Worm (Caenorhabditis elegans) whole organism, L3 larva: ENCODE results near the gene str-174.

Experiments used
- R02D3.7 ChIP-seq: fragments of 150-350 bp; optimal IDR thresholded peaks from 2 replicates; lab custom pipeline; 2014; ENCODE audit warnings: missing biosample characterization, missing genetic modification characterization
- ZK546.5 ChIP-seq: sonication (generic microtip); optimal IDR thresholded peaks from 2 replicates; lab custom pipeline; 2017; ENCODE audit warnings: missing biosample characterization, missing genetic modification characterization
- aly-2 ChIP-seq: fragments of 150-350 bp; optimal IDR thresholded peaks from 2 replicates; lab custom pipeline; 2014; ENCODE audit warnings: missing biosample characterization, missing genetic modification characterization
- ama-1 ChIP-seq: fragments of 150-350 bp; optimal IDR thresholded peaks from 2 replicates; lab custom pipeline; 2018
- ceh-16 ChIP-seq: sonication (generic microtip); optimal IDR thresholded peaks from 2 replicates; lab custom pipeline; 2017; ENCODE audit warnings: missing biosample characterization, missing genetic modification characterization
- ceh-82 ChIP-seq: fragments of 150-350 bp; optimal IDR thresholded peaks from 2 replicates; lab custom pipeline; 2014; ENCODE audit warnings: missing biosample characterization, missing genetic modification characterization
- ceh-9 ChIP-seq: sonication (generic microtip); optimal IDR thresholded peaks from 2 replicates; lab custom pipeline; 2018; ENCODE audit warnings: missing biosample characterization, missing genetic modification characterization
- daf-12 ChIP-seq: fragments of 150-350 bp; optimal IDR thresholded peaks from 2 replicates; lab custom pipeline; 2014; ENCODE audit warnings: missing biosample characterization, missing genetic modification reagents, missing genetic modification characterization
- egl-27 ChIP-seq: sonication (generic microtip); optimal IDR thresholded peaks from 4 replicates; lab custom pipeline; 2017; ENCODE audit warnings: missing biosample characterization, missing genetic modification reagents, missing genetic modification characterization
- elt-1 ChIP-seq: fragments of 150-350 bp; optimal IDR thresholded peaks from 2 replicates; lab custom pipeline; 2014; ENCODE audit warnings: missing biosample characterization, missing genetic modification characterization
- elt-2 ChIP-seq: sonication (generic microtip); optimal IDR thresholded peaks from 2 replicates; lab custom pipeline; 2016; ENCODE audit warnings: missing genetic modification reagents, mild to moderate bottlenecking, missing genetic modification characterization, missing compliant biosample characterization
- elt-3 ChIP-seq, 3 experiments: fragments of 150-350 bp in 1 of 3; sonication (generic microtip) in 2 of 3; optimal IDR thresholded peaks; 2 replicates in 2 of 3; 4 replicates in 1 of 3; lab custom pipeline; 2014 to 2017; ENCODE audit warnings: missing biosample characterization in 3 of 3, missing genetic modification characterization in 3 of 3
- eor-1 ChIP-seq, 2 experiments: fragments of 150-350 bp; optimal IDR thresholded peaks; 2 replicates each; lab custom pipeline; 2014 to 2018; ENCODE audit warnings: missing biosample characterization in 2 of 2, missing genetic modification characterization in 2 of 2
- fkh-10 ChIP-seq: sonication (generic microtip); optimal IDR thresholded peaks from 2 replicates; lab custom pipeline; 2017; ENCODE audit warnings: missing biosample characterization, missing genetic modification reagents, missing genetic modification characterization
- fkh-2 ChIP-seq: fragments of 150-350 bp; optimal IDR thresholded peaks from 2 replicates; lab custom pipeline; 2014; ENCODE audit warnings: missing biosample characterization, missing genetic modification reagents, missing genetic modification characterization
- hmg-11 ChIP-seq: sonication (generic microtip); optimal IDR thresholded peaks from 2 replicates; lab custom pipeline; 2016; ENCODE audit warnings: missing genetic modification characterization, missing compliant biosample characterization
- lin-15B ChIP-seq: fragments of 150-350 bp; optimal IDR thresholded peaks from 2 replicates; lab custom pipeline; 2014; ENCODE audit warnings: missing biosample characterization, missing genetic modification characterization
- lin-39 ChIP-seq: fragments of 150-350 bp; optimal IDR thresholded peaks from 2 replicates; lab custom pipeline; 2018; ENCODE audit warnings: missing biosample characterization, missing genetic modification reagents, missing genetic modification characterization
- lsy-12 ChIP-seq: sonication (generic microtip); optimal IDR thresholded peaks from 2 replicates; lab custom pipeline; 2016; ENCODE audit warnings: mild to moderate bottlenecking, missing genetic modification characterization, missing compliant biosample characterization
- mdl-1 ChIP-seq: fragments of 150-350 bp; optimal IDR thresholded peaks from 2 replicates; lab custom pipeline; 2014; ENCODE audit warnings: missing biosample characterization, missing genetic modification characterization
- nfya-1 ChIP-seq: sonication (generic microtip); optimal IDR thresholded peaks from 2 replicates; lab custom pipeline; 2017; ENCODE audit warnings: missing genetic modification characterization, mild to moderate bottlenecking, missing compliant biosample characterization, antibody characterized with exemption, moderate library complexity; ENCODE audit not compliant: insufficient read depth
- nhr-11 ChIP-seq: fragments of 150-350 bp; optimal IDR thresholded peaks from 2 replicates; lab custom pipeline; 2014; ENCODE audit warnings: missing biosample characterization, missing genetic modification characterization
- nhr-12 ChIP-seq: fragments of 150-350 bp; optimal IDR thresholded peaks from 2 replicates; lab custom pipeline; 2014; ENCODE audit warnings: missing biosample characterization, missing genetic modification characterization
- nhr-23 ChIP-seq: fragments of 150-350 bp; optimal IDR thresholded peaks from 2 replicates; lab custom pipeline; 2014; ENCODE audit warnings: missing biosample characterization, missing genetic modification reagents, missing genetic modification characterization
- nhr-25 ChIP-seq: sonication (generic microtip); optimal IDR thresholded peaks from 2 replicates; lab custom pipeline; 2017; ENCODE audit warnings: missing biosample characterization, missing genetic modification characterization
- nhr-28 ChIP-seq: fragments of 150-350 bp; optimal IDR thresholded peaks from 2 replicates; lab custom pipeline; 2014; ENCODE audit warnings: missing biosample characterization, missing genetic modification characterization
- nhr-43 ChIP-seq: sonication (generic microtip); optimal IDR thresholded peaks from 2 replicates; lab custom pipeline; 2016; ENCODE audit warnings: mild to moderate bottlenecking, missing genetic modification characterization, missing compliant biosample characterization; ENCODE audit not compliant: poor library complexity, severe bottlenecking
- nhr-67 ChIP-seq: fragments of 150-350 bp; optimal IDR thresholded peaks from 2 replicates; lab custom pipeline; 2014; ENCODE audit warnings: missing biosample characterization, missing genetic modification characterization
- nhr-76 ChIP-seq: fragments of 150-350 bp; sonication (generic microtip); optimal IDR thresholded peaks from 5 replicates; lab custom pipeline; 2014; ENCODE audit warnings: missing biosample characterization, missing genetic modification characterization
- nhr-77 ChIP-seq: fragments of 150-350 bp; optimal IDR thresholded peaks from 2 replicates; lab custom pipeline; 2014; ENCODE audit warnings: missing biosample characterization, missing genetic modification characterization
- pqm-1 ChIP-seq: fragments of 150-350 bp; optimal IDR thresholded peaks from 2 replicates; lab custom pipeline; 2017; ENCODE audit warnings: missing biosample characterization, missing genetic modification characterization, inconsistent platforms
- skn-1 ChIP-seq: fragments of 150-350 bp; optimal IDR thresholded peaks from 2 replicates; lab custom pipeline; 2014; ENCODE audit warnings: missing biosample characterization, missing genetic modification characterization
- snpc-4 ChIP-seq: fragments of 150-350 bp; optimal IDR thresholded peaks from 2 replicates; lab custom pipeline; 2014; ENCODE audit warnings: missing biosample characterization, missing genetic modification characterization
- unc-62 ChIP-seq: fragments of 150-350 bp; sonication (generic microtip); optimal IDR thresholded peaks from 4 replicates; lab custom pipeline; 2014; ENCODE audit warnings: missing biosample characterization, missing genetic modification reagents, missing genetic modification characterization
- ztf-11 ChIP-seq: fragments of 150-350 bp; optimal IDR thresholded peaks from 2 replicates; lab custom pipeline; 2014; ENCODE audit warnings: missing biosample characterization, missing genetic modification characterization
- ztf-4 ChIP-seq: fragments of 150-350 bp; optimal IDR thresholded peaks from 2 replicates; lab custom pipeline; 2014; ENCODE audit warnings: missing biosample characterization, missing genetic modification characterization

The str-174 gene

DNA sequence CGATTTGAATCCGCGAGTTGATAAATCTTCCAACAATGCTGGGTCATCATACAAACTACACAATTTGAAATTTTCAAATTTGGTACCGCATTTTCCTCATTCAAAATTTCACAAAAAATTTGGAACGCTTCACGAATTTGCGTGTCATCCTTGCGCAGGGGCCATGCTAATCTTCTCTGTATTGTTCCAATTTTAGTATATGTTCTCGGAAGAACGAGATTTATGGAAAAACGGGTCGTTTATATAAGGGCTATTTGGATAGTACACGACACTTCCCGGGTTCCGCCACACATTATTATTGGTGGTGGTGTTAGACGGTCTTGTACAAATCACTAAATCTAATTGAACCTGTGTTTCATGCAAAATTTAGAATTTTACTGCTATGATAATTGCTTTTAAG lies 10.9 kb upstream of the str-174 start:
- TF ChIP-seq elt-3 (tag; optimal IDR thresholded peaks at IDR 0.05; lab: Kevin White, UChicago): no peak
- TF ChIP-seq pqm-1 (tag; lab: Kevin White, UChicago): no peak
- TF ChIP-seq egl-27 (tag; lab: Kevin White, UChicago): no peak
- no peak for TF ChIP-seq ceh-82 (tag; lab: Kevin White, UChicago)
- no peak for TF ChIP-seq nhr-12 (tag; lab: Kevin White, UChicago)
- no peak for TF ChIP-seq daf-12 (tag; lab: Kevin White, UChicago)
- no peak for TF ChIP-seq skn-1 (tag; lab: Kevin White, UChicago)
- TF ChIP-seq snpc-4 (tag; lab: Kevin White, UChicago): no peak
- TF ChIP-seq unc-62 (GFP tag; lab: Kevin White, UChicago): no peak
- no peak for TF ChIP-seq eor-1 (tag; optimal IDR thresholded peaks at IDR 0.05; lab: Kevin White, UChicago)
- TF ChIP-seq hmg-11 (tag; lab: Kevin White, UChicago): no peak
- TF ChIP-seq nhr-43 (tag; lab: Kevin White, UChicago): no peak
- TF ChIP-seq fkh-2 (tag; lab: Kevin White, UChicago): no peak

DNA sequence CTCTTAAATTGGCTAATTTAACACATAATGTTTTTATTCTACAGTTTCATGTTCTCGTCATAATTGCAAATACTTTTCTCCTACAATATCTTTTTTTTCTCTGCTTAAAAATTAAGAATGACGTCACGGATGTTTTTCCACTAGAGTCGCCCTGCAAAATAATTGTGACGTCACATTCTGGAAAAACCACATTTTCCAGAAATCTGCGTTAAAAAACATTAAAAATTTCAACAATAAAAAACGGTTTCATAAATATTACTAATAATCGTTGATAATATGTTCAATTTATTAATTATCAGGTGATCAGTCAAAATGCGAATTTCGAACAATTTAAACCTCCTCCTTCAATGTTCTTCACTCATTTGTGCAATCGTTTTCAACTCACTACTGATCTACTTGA lies 9.5 kb upstream of the str-174 start, which contains the start of gene str-166:
str-166 (plus strand) TSS at position 301 of the 400 bp plus-strand sequence.
- TF ChIP-seq pqm-1 (tag; lab: Kevin White, UChicago) (no peak), skn-1 (tag; lab: Kevin White, UChicago) (no peak)

DNA sequence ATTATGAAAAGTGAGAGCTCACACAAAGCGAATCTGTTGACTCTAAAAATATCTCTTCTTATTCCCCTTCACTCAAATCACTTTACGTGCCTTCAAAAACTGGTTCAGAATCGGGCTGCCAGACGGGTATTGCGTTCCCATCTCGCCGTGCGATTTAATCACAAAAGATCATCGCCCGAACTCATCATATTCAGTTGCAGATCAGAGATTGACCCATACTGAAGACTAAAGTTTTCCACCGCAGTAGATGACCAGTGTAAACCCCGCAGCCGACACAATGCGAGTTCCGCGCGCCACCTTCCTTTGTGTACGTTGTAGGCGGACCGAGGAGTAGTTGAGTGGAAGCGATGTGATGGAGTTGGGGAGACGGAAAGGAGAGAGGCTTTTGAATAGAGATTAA lies 6.1 kb upstream of the str-174 start:
- TF ChIP-seq nhr-43 (tag; lab: Kevin White, UChicago): peak; percentile 80
- TF ChIP-seq elt-2: no peak
- TF ChIP-seq nhr-25 (tag; lab: Kevin White, UChicago): peak; percentile 83
- no peak for TF ChIP-seq ztf-4
- TF ChIP-seq nhr-67 (tag; lab: Kevin White, UChicago): no peak
- no peak for TF ChIP-seq ceh-16 (tag; lab: Kevin White, UChicago)
- TF ChIP-seq elt-3 (tag; optimal IDR thresholded peaks at IDR 0.05; lab: Kevin White, UChicago): peak in 1 of 3 experiments; percentile 49
- TF ChIP-seq unc-62 (GFP tag; lab: Kevin White, UChicago): peak; percentile 68
- peak; percentile 60 for TF ChIP-seq elt-1 (tag; lab: Kevin White, UChicago)
- TF ChIP-seq lsy-12 (tag; lab: Kevin White, UChicago): no peak
- TF ChIP-seq snpc-4 (tag; lab: Kevin White, UChicago): peak; percentile 98
- no peak for TF ChIP-seq nhr-28 (tag; lab: Kevin White, UChicago)
- peak; percentile 46 for TF ChIP-seq R02D3.7 (tag; lab: Kevin White, UChicago)
- TF ChIP-seq nhr-77: no peak
- no peak for TF ChIP-seq ZK546.5 (tag; lab: Kevin White, UChicago)
- peak; percentile 43 for TF ChIP-seq lin-15B (tag; lab: Kevin White, UChicago)
- no peak for TF ChIP-seq ceh-9 (tag; lab: Kevin White, UChicago)
- peak; percentile 70 for TF ChIP-seq nfya-1 (tag; lab: Kevin White, UChicago)
- peak; percentile 9 for TF ChIP-seq pqm-1 (tag; lab: Kevin White, UChicago)
- peak; percentile 64 for TF ChIP-seq nhr-23 (tag; lab: Kevin White, UChicago)
- peak; percentile 7 for TF ChIP-seq lin-39 (tag; lab: Kevin White, UChicago)
- TF ChIP-seq ama-1: peak; percentile 88
- no peak for TF ChIP-seq ztf-11 (tag; lab: Kevin White, UChicago)
- TF ChIP-seq fkh-10 (GFP tag; lab: Kevin White, UChicago): no peak
- no peak for TF ChIP-seq mdl-1 (tag; lab: Kevin White, UChicago)

DNA sequence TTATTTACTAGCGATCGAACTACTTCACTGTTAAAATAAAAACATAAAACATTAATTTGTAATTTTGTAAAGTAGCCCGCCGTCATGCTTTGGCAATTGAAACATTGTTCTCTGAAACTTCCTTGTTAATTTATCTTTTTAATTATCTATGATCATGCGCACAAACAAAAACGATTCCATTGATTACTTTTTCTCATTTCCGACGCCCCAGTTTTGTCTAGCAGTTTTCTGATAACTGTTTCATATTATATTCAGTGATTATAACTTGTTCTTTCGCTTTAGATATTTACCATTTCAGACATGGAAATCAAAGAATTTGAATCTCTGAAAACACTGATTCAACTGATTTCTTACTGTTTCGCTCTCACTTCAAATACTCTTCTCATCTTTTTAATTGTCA lies 2.6 kb upstream of the str-174 start, which contains the start of gene str-170:
str-170 (plus strand) TSS at position 301 of the 400 bp plus-strand sequence.
- TF ChIP-seq fkh-10 (GFP tag; lab: Kevin White, UChicago) (no peak), nhr-28 (tag; lab: Kevin White, UChicago) (no peak), egl-27 (tag; lab: Kevin White, UChicago) (no peak), aly-2 (tag; lab: Kevin White, UChicago) (no peak), nhr-11 (tag; lab: Kevin White, UChicago) (no peak), nhr-67 (tag; lab: Kevin White, UChicago) (no peak), nhr-76 (no peak), snpc-4 (tag; lab: Kevin White, UChicago) (no peak), eor-1 (tag; optimal IDR thresholded peaks at IDR 0.05; lab: Kevin White, UChicago) (no peak), ceh-16 (tag; lab: Kevin White, UChicago) (no peak)
